Fruit fly (Drosophila melanogaster) whole organism, larva: ENCODE data around the gene Grx5.

Source experiments
- noc ChIP-seq: fragments of 200-800 bp; sonication (Bioruptor generic); optimal IDR thresholded peaks from 3 replicates; lab custom pipeline; 2019; ENCODE audit warnings: missing biosample characterization, mild to moderate bottlenecking, missing genetic modification characterization, moderate library complexity

Grx5 gene

dm6 chrX:14805646-14806045, 32.4 kb downstream of the Grx5 start:
- TF ChIP-seq noc (tag; lab: Kevin White, UChicago), result no peak

- TF ChIP-seq noc (tag; lab: Kevin White, UChicago), result peak; percentile 8
These were observed 35.3 kb downstream of the Grx5 start for dm6 chrX:14802611-14803110.
